Worm (Caenorhabditis elegans) whole organism, dauer: Measurements from ENCODE around the gene tbc-14.

Source experiments
- unc-62 ChIP-seq: sonication (generic microtip); optimal IDR thresholded peaks from 2 replicates; lab custom pipeline; 2017; ENCODE audit warnings: missing biosample characterization, missing genetic modification reagents, missing genetic modification characterization

The tbc-14 gene

DNA sequence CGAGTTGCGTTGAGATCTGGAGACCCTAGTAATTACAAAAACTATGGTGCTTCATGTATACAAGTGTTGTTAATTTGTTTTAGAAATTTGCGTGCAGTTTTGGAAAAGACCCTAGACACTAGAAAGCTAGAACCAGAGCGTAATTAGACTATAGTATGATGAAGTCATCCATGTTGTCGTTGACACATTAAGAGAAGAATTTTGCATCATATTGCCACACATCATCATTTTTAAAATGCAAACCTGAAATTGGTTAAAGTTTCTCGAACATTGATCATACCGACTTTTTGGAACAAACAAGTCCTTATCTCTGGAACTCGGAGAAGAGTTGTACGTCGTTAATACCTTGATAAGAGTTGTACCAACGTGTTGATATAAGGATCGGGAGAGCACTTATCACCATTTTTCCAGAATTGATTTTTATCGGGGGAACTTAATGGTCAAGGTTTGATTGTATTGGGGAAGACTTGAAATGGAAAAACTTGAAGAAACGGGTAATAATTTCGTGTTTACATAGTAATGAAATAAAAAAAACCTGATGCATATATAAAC is 20.5 kb upstream of the tbc-14 start:
- TF ChIP-seq unc-62 (GFP tag; lab: Kevin White, UChicago): no peak

DNA sequence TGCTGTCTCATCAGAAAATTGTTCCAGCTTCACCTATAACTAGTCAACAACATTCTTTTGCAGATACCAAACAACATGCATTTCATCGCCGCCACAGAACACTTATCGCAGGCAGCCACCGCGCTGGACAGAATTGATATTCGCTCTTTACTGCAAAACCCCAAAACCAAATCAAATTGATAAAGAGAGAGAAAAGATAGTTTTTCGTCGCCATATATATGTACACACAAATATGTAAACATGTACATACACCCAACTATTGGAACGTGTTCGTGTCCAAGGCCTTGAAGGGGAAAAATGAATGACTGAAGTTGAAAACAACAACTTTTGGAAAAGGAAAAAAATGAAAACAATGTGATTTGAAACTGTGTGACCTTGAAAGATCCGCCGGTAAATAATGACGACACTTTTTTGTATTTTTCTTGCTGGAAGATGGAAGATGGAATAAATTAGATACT is 18.0 kb upstream of the tbc-14 start:
- TF ChIP-seq unc-62 (GFP tag; lab: Kevin White, UChicago): no peak

DNA sequence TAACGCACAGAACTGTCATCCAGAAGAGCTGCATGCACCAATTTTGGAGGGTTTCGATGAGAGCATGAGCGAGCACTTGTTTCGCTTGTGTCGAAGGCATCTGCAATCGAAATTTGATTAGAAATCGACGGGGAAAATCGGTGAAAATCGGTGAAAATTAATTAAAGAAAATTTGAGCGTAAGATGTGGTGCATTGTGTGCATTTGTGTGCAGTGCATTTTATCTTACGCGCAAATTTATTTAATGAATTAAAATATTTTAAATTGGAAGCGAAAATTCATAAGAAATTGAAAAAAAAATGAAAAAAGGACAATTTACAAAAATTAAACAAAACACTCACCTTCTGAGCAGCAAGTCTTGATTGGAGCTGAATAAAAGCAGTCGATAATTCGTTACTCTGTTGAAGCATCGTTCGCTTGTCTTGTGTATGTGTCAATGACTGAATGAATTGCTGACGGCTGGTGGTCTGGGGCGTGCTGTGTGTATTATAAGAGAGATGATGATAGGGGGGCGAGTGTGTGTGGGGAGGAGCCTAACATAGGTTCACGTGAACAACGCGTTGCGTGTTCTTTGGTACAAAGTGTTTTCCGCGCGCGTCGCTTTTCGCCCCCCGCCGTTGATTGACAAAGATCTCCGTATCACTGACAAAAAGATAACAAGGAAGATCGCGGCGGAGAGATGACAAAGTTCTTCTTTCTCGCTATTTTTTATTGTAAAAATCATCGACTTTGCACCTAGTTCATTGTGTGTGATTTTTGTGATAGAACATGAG is 14.4 kb upstream of the tbc-14 start:
- TF ChIP-seq unc-62 (GFP tag; lab: Kevin White, UChicago): no peak

DNA sequence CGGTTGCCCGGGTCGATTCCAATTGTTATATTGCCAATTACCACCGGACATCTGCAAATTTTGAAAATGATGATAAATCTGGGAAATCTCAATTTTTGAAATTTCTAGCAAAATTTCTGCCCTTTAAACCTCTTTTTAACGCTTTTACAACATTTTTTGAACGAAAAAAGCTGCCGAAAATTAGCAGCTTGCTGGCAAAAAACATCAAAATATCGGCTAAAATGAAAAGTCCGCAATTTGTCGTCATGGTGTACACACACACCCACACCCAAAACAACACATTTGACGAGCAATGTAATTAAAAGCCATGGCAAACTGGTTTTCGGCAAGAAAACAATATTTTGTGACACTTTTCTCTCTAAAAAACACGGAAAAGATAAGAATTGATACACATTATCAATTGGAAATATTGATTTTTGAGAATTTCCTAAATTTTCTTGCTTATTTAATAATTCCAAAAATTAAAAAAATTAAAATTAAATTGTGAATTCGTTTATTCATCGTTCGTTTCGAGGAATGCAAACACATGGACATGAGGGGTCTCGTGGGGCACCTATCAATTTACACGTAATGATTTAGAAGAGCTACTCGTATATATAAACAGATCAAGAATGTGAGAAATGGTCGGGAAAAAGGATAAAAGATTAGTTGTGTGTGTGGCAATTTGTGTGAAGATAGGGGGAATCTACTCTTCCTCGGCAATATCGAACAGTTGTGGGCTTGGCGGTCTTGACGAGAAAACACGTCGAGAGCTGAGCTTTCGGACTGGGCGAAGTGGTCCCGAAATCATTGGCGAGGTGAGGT is 13.4 kb upstream of the tbc-14 start, which contains the start of gene pqn-27:
pqn-27 (minus strand) TSS at position 51 of the 804 bp plus-strand sequence.
- TF ChIP-seq unc-62 (GFP tag; lab: Kevin White, UChicago): no peak

DNA sequence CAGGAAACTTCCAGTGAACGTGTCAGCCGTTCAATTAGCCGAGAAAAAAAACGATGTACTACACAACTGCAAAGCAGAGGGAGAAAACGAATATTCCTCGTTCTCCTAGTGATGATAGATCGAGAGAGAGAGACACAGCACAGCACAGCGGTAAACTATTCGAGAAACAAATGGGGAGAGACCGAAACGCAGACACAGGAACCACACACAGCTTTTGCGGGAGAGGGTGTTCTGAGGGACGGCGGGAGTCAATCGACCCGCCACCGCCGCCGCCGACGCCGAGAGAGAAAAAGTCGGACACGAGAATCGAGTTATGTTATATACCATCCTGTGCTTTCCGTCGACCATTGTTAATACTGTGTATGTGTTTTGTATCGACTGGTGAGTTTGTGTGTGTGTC is 9.2 kb upstream of the tbc-14 start:
- TF ChIP-seq unc-62 (GFP tag; lab: Kevin White, UChicago): no peak

DNA sequence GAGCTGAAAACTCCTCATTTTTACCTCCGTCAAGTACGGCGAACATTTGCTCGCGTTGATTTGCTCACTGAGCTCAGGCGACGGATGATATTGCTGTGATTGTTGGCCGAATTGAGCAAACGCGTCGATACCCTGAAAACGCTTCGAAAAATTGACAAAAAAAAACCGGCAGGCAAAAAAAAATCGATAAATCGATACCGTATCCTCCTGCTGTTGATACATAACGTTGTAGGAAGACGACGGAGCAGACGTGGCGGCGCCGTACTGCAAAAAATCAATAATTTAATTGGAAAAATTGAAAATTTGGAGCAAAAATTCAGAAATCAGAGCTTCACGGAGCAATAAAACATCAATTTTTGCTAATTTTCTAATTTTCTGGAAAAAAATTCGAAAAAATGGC is 7.4 kb upstream of the tbc-14 start:
- no peak for TF ChIP-seq unc-62 (GFP tag; lab: Kevin White, UChicago)

DNA sequence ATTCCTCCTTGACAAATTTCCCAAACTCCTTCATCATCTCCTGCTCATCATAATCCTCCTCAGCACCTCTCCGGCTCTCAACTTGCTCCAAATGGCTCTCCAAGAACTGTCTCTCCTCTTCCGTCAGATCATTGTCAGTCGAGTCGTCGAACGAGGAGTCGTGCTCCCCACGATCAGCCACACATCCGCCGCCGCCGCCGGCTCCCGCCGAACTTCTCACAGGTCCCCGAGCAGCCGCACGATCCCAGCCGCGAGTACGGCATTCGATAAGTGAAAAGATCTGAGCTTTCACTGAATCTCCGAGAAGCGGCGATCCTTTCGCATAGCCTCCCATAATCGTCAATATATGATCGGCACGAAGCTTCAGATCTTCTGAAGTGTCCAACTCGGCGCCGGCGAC is 3.9 kb upstream of the tbc-14 start:
- no peak for TF ChIP-seq unc-62 (GFP tag; lab: Kevin White, UChicago)

DNA sequence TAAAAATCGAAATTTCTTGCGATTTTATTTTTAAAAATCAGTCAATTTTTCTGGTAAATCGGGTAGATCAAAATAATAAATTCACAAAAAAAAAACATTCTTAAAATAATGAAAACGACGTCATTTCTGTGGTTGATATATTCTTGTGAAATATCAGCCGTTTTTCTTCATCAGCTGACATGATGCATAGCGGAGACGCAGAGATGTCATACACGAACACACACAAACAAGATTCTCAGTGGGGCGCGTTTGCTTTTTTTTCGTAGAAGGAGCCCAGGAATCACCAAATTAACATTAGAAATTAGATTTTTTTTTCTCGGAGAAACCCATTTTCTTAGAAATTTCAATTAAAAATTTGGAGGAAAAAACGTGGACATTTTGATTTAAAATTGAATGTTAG is 275 bp upstream of the tbc-14 start:
- TF ChIP-seq unc-62 (GFP tag; lab: Kevin White, UChicago): no peak

DNA sequence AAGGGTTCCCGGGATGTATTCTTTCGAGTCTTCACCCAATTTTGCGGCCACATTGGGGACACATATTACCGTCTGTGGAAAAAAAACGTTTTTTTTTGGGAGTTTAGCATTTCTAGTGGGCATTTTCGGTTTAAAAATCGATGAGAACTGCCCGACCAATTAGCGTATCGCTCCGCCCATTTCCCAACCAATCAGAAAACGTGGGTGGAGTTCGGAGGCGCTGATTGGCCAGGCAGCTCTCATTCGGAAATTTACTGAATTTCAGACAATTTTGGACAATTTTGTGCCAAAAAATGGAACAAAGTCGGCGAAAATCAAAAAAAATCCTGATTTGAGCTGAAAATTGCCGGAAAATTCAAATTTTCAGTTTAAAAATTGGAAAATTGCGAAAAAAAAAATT is 796 bp downstream of the tbc-14 start:
- TF ChIP-seq unc-62 (GFP tag; lab: Kevin White, UChicago): no peak

DNA sequence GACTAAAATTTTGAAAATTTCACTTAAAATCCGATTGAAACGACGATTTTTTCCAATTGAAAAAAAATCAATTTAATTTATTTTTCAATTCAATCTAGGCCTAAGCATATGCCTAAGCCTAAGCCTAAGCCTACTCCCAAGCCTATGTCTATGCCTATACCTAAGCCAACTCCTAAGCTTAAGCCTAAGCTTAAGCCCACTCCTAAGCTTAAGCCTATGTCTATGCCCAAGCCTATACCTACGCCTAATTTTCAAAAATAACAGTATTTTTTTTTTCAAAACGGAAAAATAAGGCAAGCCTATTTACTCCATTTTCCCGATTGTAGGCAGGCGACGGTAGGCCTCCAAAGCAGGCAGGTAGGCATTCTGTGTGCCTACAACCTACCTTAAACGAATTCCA is 3.1 kb downstream of the tbc-14 start:
- no peak for TF ChIP-seq unc-62 (GFP tag; lab: Kevin White, UChicago)

DNA sequence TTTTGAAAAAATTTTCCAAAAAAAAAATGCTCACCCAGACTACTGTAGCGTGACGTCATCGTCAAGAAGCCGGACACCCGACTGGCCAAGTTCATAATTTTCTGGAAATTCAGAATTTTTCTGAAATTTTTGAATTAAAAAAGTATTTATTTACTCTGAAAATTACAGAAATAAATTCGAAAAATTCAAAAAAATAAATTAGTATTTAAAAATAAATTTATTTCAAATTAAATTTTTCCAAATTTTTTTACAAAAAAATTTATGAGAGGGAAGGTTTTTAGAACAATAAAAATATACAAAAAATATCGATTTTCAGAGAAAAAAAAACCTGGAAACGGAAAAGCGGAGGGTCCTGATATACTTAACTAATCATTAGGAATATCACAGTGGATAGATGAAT is 10.7 kb downstream of the tbc-14 start, which contains the start of gene Y48E1C.4:
Y48E1C.4 (minus strand) TSS at position 101 of the 400 bp plus-strand sequence.
- TF ChIP-seq unc-62 (GFP tag; lab: Kevin White, UChicago): no peak

DNA sequence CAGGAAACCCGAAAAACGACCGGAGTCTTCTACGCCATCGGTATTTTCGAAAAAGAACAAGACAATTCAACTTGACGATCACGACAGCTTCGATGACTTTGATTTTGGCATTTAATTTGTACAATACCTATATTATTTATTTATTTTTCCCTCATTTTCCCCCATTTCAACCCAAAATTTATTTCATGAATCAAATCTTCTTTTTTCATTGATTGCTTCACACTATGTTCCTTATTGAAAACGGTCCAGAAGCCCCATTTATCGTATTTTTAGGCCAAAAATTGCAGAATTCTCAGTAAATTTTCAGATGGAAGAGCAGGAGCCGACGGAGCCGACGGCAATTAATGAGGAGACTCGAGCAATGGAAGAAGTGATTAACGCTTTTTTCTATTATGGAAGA is 23.2 kb downstream of the tbc-14 start, which contains the start of gene Y48E1C.2:
Y48E1C.2 (plus strand) TSS at position 301 of the 400 bp plus-strand sequence.
- no peak for TF ChIP-seq unc-62 (GFP tag; lab: Kevin White, UChicago)

DNA sequence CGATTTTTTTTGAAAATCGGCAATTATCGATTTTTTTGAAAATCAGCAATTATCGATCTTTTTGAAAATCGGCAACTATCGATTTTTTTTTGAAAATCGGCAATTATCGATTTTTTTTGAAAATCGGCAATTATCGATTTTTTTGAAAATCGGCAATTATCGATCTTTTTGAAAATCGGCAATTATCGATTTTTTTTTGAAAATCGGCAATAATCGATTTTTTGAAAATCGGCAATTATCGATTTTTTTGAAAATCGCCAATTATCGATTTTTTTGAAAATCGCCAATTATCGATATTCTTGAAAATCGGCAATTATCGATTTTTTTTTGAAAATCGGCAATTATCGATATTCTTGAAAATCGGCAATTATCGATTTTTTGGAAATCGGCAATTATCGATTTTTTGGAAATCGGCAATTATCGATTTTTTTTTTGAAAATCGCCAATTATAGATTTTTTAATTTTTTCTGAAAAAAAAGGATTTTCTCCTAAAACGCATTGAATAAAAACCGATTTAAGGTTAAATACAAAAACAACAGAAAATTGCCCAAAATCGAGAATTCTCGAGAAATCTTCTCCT is 29.9 kb downstream of the tbc-14 start:
- TF ChIP-seq unc-62 (GFP tag; lab: Kevin White, UChicago): no peak

DNA sequence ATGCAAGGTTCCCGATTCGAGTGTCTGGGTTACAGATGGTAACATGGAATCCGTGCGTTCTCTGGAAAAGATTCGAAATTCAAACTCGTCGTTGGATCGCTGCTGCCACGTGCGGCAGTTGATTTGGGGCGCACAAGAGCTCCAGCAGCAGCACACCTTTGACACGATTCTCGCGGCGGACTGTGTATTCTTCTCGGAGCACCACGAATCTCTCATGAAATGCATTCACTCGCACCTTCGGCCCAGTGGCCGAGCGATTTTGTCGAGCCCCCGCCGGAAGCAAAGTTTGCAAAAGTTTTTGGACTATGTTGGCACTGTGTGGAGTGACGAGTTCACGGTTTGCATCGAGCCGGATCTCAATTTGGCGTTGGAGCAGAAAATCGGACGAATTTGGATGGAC is 30.8 kb downstream of the tbc-14 start:
- no peak for TF ChIP-seq unc-62 (GFP tag; lab: Kevin White, UChicago)

DNA sequence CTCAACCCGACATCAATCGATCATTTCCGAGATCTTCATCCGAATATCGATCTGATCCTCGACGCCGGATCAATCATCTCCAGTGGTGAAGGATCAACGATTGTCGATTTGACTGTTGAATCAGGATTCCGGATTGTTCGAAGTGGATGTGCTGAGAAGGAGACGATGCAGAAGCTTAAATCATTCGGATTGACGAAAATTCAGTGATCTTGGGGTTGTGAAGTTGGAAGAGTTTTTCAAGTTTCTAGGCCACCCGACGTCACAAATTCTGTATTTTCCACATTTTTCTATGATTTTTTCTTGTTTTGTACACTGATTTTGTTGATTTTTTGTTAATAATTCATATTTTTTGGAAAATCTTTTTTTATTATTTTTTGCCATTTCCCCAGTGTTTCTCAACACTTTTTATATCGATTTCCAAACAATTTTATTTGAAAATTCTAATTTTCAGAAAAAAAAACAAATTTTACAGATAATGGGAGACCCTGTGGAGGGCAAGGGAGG is 32.8 kb downstream of the tbc-14 start, which contains the start of gene Y48E1C.1:
Y48E1C.1 (plus strand) TSS at position 454 of the 504 bp plus-strand sequence.
- TF ChIP-seq unc-62 (GFP tag; lab: Kevin White, UChicago): no peak
